Worm (Caenorhabditis elegans) whole organism, mixed stage, embryonic: Measurements from ENCODE around the gene ptp-2.

Experiments used
- lin-32 ChIP-seq: fragments of 200-800 bp; sonication (Bioruptor generic); optimal IDR thresholded peaks from 2 replicates; lab custom pipeline; 2018; ENCODE audit warnings: mild to moderate bottlenecking, missing genetic modification characterization, missing compliant biosample characterization
- nhr-76 ChIP-seq: sonication (generic microtip); optimal IDR thresholded peaks from 2 replicates; lab custom pipeline; 2017; ENCODE audit warnings: missing biosample characterization, missing genetic modification characterization
- snpc-4 ChIP-seq: fragments of 150-350 bp; optimal IDR thresholded peaks from 2 replicates; lab custom pipeline; 2014; ENCODE audit warnings: missing biosample characterization, missing genetic modification characterization

- TF ChIP-seq snpc-4, result no peak
- no peak for TF ChIP-seq nhr-76 (tag; lab: Kevin White, UChicago)
- TF ChIP-seq lin-32 (GFP tag; lab: Kevin White, UChicago), result no peak
Measured at ce11 chrII:5876053-5876452, 42.4 kb upstream of the ptp-2 start, which contains the start of gene F55C12.6.
